Worm (Caenorhabditis elegans) whole organism, L3 larva: Measurements from ENCODE around the gene tkr-1.
A peak's percentile ranks its signal among the peaks of the same experiment; 100 is the strongest.

ENCODE experiments used
- R02D3.7 ChIP-seq: fragments of 150-350 bp; optimal IDR thresholded peaks from 2 replicates; lab custom pipeline; 2014; ENCODE audit warnings: missing biosample characterization, missing genetic modification characterization
- fos-1 ChIP-seq: fragments of 150-350 bp; optimal IDR thresholded peaks from 2 replicates; lab custom pipeline; 2014; ENCODE audit warnings: missing biosample characterization, missing genetic modification characterization
- lin-39 ChIP-seq: fragments of 150-350 bp; optimal IDR thresholded peaks from 2 replicates; lab custom pipeline; 2018; ENCODE audit warnings: missing biosample characterization, missing genetic modification reagents, missing genetic modification characterization
- nfya-1 ChIP-seq: sonication (generic microtip); optimal IDR thresholded peaks from 2 replicates; lab custom pipeline; 2017; ENCODE audit warnings: missing genetic modification characterization, mild to moderate bottlenecking, missing compliant biosample characterization, antibody characterized with exemption, moderate library complexity; ENCODE audit not compliant: insufficient read depth

DNA sequence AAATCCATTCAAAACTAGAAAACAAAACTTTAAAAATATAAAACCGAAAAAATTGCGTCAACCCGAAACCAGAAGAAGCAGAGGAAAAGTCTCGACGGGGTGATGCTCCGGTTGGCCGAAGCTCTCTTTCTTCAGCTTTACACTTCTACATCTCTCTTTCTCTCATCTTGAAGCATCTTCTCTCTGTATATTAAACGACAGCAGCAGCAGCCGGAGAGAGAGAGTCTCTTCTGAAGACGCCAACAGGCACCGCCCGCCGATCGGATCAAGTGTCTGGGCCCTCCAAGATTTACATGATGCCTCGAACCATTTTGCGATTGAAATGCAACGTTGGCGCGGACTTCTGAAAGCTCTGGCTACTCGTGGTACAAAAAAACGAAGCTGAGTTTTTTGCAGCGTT lies 36.9 kb upstream of the tkr-1 start:
- TF ChIP-seq lin-39 (tag; lab: Kevin White, UChicago) (no peak), R02D3.7 (no peak), nfya-1 (tag; lab: Kevin White, UChicago) (peak; percentile 32), fos-1 (no peak)
